Worm (Caenorhabditis elegans): ENCODE measurements around the gene srj-22.

Gene srj-22

ce11 chrV:10730824-10731416 lies 12.6 kb downstream of the srj-22 start:
- TF ChIP-seq ztf-11 (tag; optimal IDR thresholded peaks at IDR 0.05) (no peak), hlh-1 (tag; optimal IDR thresholded peaks at IDR 0.05) (peak; percentile 41), cnd-1 (tag; optimal IDR thresholded peaks at IDR 0.05) (no peak), unc-62 (GFP tag; optimal IDR thresholded peaks at IDR 0.05) (peak; percentile 21)

DNA sequence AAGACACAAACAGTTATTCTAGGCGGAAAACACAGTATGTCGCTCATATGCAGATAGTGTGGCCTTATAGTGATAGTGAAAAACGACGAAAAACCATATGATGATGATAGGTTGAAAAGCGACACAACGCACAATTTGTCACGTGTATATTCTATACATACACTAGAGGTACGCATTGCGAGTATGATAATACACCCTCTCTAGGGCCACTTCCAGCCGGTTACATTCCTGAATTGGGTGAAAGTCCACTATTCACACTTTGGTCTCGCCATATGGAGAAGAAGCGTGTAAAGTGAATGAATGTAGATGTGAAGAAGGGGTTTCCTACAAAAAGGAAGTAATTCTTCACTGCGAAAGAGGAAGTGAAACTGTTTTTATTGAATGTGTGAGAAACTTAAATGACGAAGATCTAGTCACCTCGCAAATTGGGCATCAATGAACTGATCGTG lies 14.1 kb downstream of the srj-22 start:
- TF ChIP-seq flh-1 (GFP tag; optimal IDR thresholded peaks at IDR 0.05): no peak
- TF ChIP-seq nhr-2 (tag; optimal IDR thresholded peaks at IDR 0.05): no peak
- TF ChIP-seq sptf-1 (tag; optimal IDR thresholded peaks at IDR 0.05): no peak
- no peak for TF ChIP-seq lsy-2 (tag; optimal IDR thresholded peaks at IDR 0.05)
- TF ChIP-seq unc-62 (GFP tag; optimal IDR thresholded peaks at IDR 0.05): no peak
- TF ChIP-seq cnd-1 (tag; optimal IDR thresholded peaks at IDR 0.05): no peak
- TF ChIP-seq nhr-28 (tag; optimal IDR thresholded peaks at IDR 0.05): no peak
- no peak for TF ChIP-seq zip-8 (tag; optimal IDR thresholded peaks at IDR 0.05)

DNA sequence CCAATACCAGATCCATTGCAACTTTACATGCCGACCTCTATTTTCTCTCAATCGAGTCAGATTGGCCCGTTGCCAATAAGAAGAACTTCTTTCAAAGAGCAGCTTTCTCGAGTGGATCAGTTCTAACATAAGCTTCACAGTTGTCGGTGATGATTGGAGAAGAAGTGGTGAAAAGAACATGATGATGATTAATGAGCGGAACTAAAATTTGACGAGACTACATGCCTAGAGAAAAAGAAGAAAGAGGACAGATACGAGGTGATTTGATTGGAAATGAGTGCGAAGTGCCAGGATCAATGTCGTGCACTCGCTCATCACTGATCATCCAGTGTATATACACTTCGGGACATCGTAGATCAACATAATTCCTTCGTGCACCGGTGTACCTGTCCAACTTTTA lies 15.9 kb downstream of the srj-22 start:
- TF ChIP-seq zip-8 (tag; optimal IDR thresholded peaks at IDR 0.05) (no peak), unc-62 (GFP tag; optimal IDR thresholded peaks at IDR 0.05) (peak; percentile 98), lin-13 (tag; optimal IDR thresholded peaks at IDR 0.05) (no peak), unc-120 (tag; optimal IDR thresholded peaks at IDR 0.05; ENCODE audit: poor library complexity, severe bottlenecking) (peak; percentile 12), mab-5 (tag; optimal IDR thresholded peaks at IDR 0.05) (peak; percentile 59), ztf-11 (tag; optimal IDR thresholded peaks at IDR 0.05) (no peak), ham-2 (GFP tag; optimal IDR thresholded peaks at IDR 0.05) (no peak), hlh-1 (tag; optimal IDR thresholded peaks at IDR 0.05) (peak; percentile 13), tbx-8 (GFP tag; optimal IDR thresholded peaks at IDR 0.05) (no peak)

- TF ChIP-seq elt-1 (tag; optimal IDR thresholded peaks at IDR 0.05; ENCODE audit: borderline replicate concordance, insufficient read depth): no peak
- no peak for TF ChIP-seq mls-2 (tag; optimal IDR thresholded peaks at IDR 0.05)
- no peak for TF ChIP-seq ztf-11 (tag; optimal IDR thresholded peaks at IDR 0.05)
- no peak for TF ChIP-seq nhr-76 (tag; optimal IDR thresholded peaks at IDR 0.05)
- TF ChIP-seq unc-62 (GFP tag; optimal IDR thresholded peaks at IDR 0.05): no peak
- TF ChIP-seq ham-2 (GFP tag; optimal IDR thresholded peaks at IDR 0.05): no peak
- TF ChIP-seq hlh-1 (tag; optimal IDR thresholded peaks at IDR 0.05): no peak
- no peak for TF ChIP-seq ceh-83 (GFP tag; optimal IDR thresholded peaks at IDR 0.05)
- TF ChIP-seq cnd-1 (tag; optimal IDR thresholded peaks at IDR 0.05): no peak
- TF ChIP-seq tbx-8 (GFP tag; optimal IDR thresholded peaks at IDR 0.05): no peak
- TF ChIP-seq lsy-2 (tag; optimal IDR thresholded peaks at IDR 0.05): no peak
- TF ChIP-seq zip-8 (tag; optimal IDR thresholded peaks at IDR 0.05): no peak
- no peak for TF ChIP-seq blmp-1 (tag; optimal IDR thresholded peaks at IDR 0.05)
- no peak for TF ChIP-seq flh-1 (GFP tag; optimal IDR thresholded peaks at IDR 0.05)
- no peak for TF ChIP-seq unc-39 (tag; optimal IDR thresholded peaks at IDR 0.05)
- TF ChIP-seq mab-5 (tag; optimal IDR thresholded peaks at IDR 0.05): no peak
Observed at ce11 chrV:10726691-10727090, 16.9 kb downstream of the srj-22 start.

DNA sequence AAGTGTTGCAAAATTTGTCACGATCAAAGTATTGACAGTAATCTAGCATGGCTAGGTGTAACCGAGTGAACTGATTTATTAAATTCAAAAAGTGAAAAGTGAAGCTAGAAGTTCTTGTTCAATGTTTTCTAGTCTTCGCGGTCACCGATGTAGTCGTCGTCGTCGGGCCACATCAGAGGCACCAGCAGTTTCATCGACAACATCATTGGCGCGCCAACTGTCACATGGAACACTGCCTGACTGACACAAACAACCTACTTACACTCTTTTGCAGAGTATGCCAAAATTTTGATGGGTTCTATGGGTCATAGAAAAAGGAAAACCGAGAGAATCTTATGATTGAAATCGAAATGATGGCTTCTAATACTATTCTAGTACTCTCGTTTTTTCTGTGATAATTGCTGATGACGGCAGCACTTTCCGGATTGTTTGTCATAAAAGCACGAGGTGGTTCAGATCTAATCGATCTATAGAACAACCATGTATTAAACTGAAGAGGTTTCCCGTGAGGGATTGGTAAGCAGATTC lies 18.1 kb downstream of the srj-22 start:
- no peak for TF ChIP-seq snpc-4 (tag; optimal IDR thresholded peaks at IDR 0.05)
- no peak for TF ChIP-seq tbx-8 (GFP tag; optimal IDR thresholded peaks at IDR 0.05)
- no peak for TF ChIP-seq pha-4 (tag; optimal IDR thresholded peaks at IDR 0.05)
- TF ChIP-seq bed-3 (GFP tag; optimal IDR thresholded peaks at IDR 0.05): no peak
- TF ChIP-seq mab-5 (tag; optimal IDR thresholded peaks at IDR 0.05): no peak

DNA sequence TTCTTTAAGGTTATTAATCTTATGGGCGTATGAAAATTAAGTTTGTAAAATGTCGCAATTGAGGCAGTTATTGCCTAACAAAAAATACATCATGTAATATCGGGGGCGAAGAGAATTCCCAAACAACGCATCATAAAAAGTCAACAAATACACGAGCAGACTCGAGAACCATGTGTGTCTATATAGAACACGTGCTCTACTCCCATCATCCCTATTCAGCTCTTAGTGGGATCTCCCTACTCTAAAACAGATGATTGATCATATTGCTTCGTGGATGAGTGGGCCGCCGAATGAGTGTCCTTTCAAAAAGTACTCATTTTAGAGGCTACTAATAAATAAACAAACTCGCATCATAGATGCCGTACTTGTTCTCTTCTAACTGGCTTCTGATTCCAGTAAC lies 19.1 kb downstream of the srj-22 start:
- TF ChIP-seq sptf-1 (tag; optimal IDR thresholded peaks at IDR 0.05): no peak
- TF ChIP-seq blmp-1 (tag; optimal IDR thresholded peaks at IDR 0.05): no peak
- TF ChIP-seq snpc-4 (tag; optimal IDR thresholded peaks at IDR 0.05): no peak
- TF ChIP-seq flh-1 (GFP tag; optimal IDR thresholded peaks at IDR 0.05): no peak
- TF ChIP-seq sem-2 (GFP tag; optimal IDR thresholded peaks at IDR 0.05): no peak
- TF ChIP-seq ces-1 (GFP tag; optimal IDR thresholded peaks at IDR 0.05): no peak
- no peak for TF ChIP-seq ham-2 (GFP tag; optimal IDR thresholded peaks at IDR 0.05)
- TF ChIP-seq unc-39 (tag; optimal IDR thresholded peaks at IDR 0.05): no peak
- no peak for TF ChIP-seq unc-120 (tag; optimal IDR thresholded peaks at IDR 0.05; ENCODE audit: poor library complexity, severe bottlenecking)
- TF ChIP-seq lsy-2 (tag; optimal IDR thresholded peaks at IDR 0.05): no peak
- no peak for TF ChIP-seq nhr-12 (tag; optimal IDR thresholded peaks at IDR 0.05)
- no peak for TF ChIP-seq mab-5 (tag; optimal IDR thresholded peaks at IDR 0.05)
- TF ChIP-seq mls-2 (tag; optimal IDR thresholded peaks at IDR 0.05): no peak

Data from whole organism, mixed stage, embryonic.